Worm (Caenorhabditis elegans) whole organism, L4 larva: ENCODE results near the gene Y37D8A.3.

ENCODE experiments used
- D1046.2 ChIP-seq: fragments of 200-800 bp; sonication (Bioruptor generic); IDR thresholded peaks from 2 replicates; pipeline ENCODE4 v1.3.6; 2022; ENCODE audit warnings: missing genetic modification characterization, missing compliant biosample characterization
- F37D6.2 ChIP-seq: sonication (generic microtip); optimal IDR thresholded peaks from 2 replicates; lab custom pipeline; 2016; ENCODE audit warnings: mild to moderate bottlenecking, missing genetic modification characterization, missing compliant biosample characterization
- F44E2.7 ChIP-seq: fragments of 200-800 bp; sonication (Bioruptor generic); IDR thresholded peaks from 2 replicates; pipeline ENCODE4 v2.1.2; 2022; ENCODE audit warnings: missing genetic modification characterization, missing compliant biosample characterization
- F49E8.2 ChIP-seq: sonication (generic microtip); optimal IDR thresholded peaks from 2 replicates; lab custom pipeline; 2016; ENCODE audit warnings: missing compliant biosample characterization, mild to moderate bottlenecking, missing genetic modification characterization, borderline replicate concordance
- T20F7.1 ChIP-seq: fragments of 200-800 bp; sonication (Bioruptor generic); optimal IDR thresholded peaks from 2 replicates; lab custom pipeline; 2018; ENCODE audit warnings: mild to moderate bottlenecking, missing genetic modification characterization, missing compliant biosample characterization
- T26A8.4 ChIP-seq: fragments of 200-800 bp; sonication (Bioruptor generic); IDR thresholded peaks from 2 replicates; pipeline ENCODE4 v1.3.6; 2022; ENCODE audit warnings: missing genetic modification characterization, missing compliant biosample characterization
- Y48G9A.11 ChIP-seq: fragments of 200-800 bp; sonication (Bioruptor generic); IDR thresholded peaks from 2 replicates; pipeline ENCODE4 v1.3.6; 2022; ENCODE audit warnings: missing genetic modification reagents, missing genetic modification characterization, missing compliant biosample characterization
- Y75B8A.6 ChIP-seq: fragments of 200-800 bp; sonication (Bioruptor generic); IDR thresholded peaks from 2 replicates; pipeline ENCODE4 v1.3.6; 2022; ENCODE audit warnings: missing genetic modification reagents, missing genetic modification characterization, missing compliant biosample characterization
- ZK337.2 ChIP-seq: fragments of 200-800 bp; sonication (Bioruptor generic); IDR thresholded peaks from 2 replicates; pipeline ENCODE4 v1.3.6; 2022; ENCODE audit warnings: missing genetic modification reagents, missing genetic modification characterization, missing compliant biosample characterization
- ceh-32 ChIP-seq: sonication (generic microtip); optimal IDR thresholded peaks from 2 replicates; lab custom pipeline; 2016; ENCODE audit warnings: mild to moderate bottlenecking, missing genetic modification characterization, missing compliant biosample characterization; ENCODE audit not compliant: poor library complexity
- daf-16 ChIP-seq, 3 experiments: sonication (generic microtip); optimal IDR thresholded peaks; 2 replicates each; lab custom pipeline; 2016 to 2017; ENCODE audit warnings: missing genetic modification characterization in 3 of 3, missing genetic modification reagents in 3 of 3, mild to moderate bottlenecking in 2 of 3, missing compliant biosample characterization in 2 of 3, missing biosample characterization in 1 of 3, moderate library complexity in 1 of 3
- dmd-6 ChIP-seq: fragments of 200-800 bp; sonication (Bioruptor generic); IDR thresholded peaks from 2 replicates; pipeline ENCODE4 v1.3.6; 2022; ENCODE audit warnings: missing genetic modification reagents, missing genetic modification characterization, missing compliant biosample characterization
- dpl-1 ChIP-seq: fragments of 150-350 bp; optimal IDR thresholded peaks from 2 replicates; lab custom pipeline; 2014; ENCODE audit warnings: missing biosample characterization, missing genetic modification reagents, missing genetic modification characterization
- duxl-1 ChIP-seq: sonication (generic microtip); optimal IDR thresholded peaks from 2 replicates; lab custom pipeline; 2016; ENCODE audit warnings: mild to moderate bottlenecking, missing genetic modification characterization, moderate library complexity, missing compliant biosample characterization; ENCODE audit not compliant: poor library complexity
- dve-1 ChIP-seq: sonication (generic microtip); optimal IDR thresholded peaks from 2 replicates; lab custom pipeline; 2017; ENCODE audit warnings: antibody characterized with exemption, mild to moderate bottlenecking, missing genetic modification characterization, missing compliant biosample characterization; ENCODE audit not compliant: insufficient read depth
- hif-1 ChIP-seq, 2 experiments: sonication (generic microtip); optimal IDR thresholded peaks; 2 replicates each; lab custom pipeline; 2016 to 2017; ENCODE audit warnings: missing compliant biosample characterization in 2 of 2, missing genetic modification characterization in 2 of 2, missing genetic modification reagents in 2 of 2, missing genotype in 2 of 2, mild to moderate bottlenecking in 1 of 2
- hlh-11 ChIP-seq: fragments of 200-800 bp; sonication (Bioruptor generic); optimal IDR thresholded peaks from 2 replicates; lab custom pipeline; 2018; ENCODE audit warnings: mild to moderate bottlenecking, missing genetic modification characterization, missing compliant biosample characterization
- hlh-30 ChIP-seq: sonication (generic microtip); optimal IDR thresholded peaks from 2 replicates; lab custom pipeline; 2017; ENCODE audit warnings: antibody characterized with exemption, mild to moderate bottlenecking, missing genetic modification characterization, missing compliant biosample characterization; ENCODE audit not compliant: insufficient read depth
- lin-1 ChIP-seq: fragments of 200-800 bp; sonication (Bioruptor generic); IDR thresholded peaks from 2 replicates; pipeline ENCODE4 v1.3.6; 2022; ENCODE audit warnings: missing genetic modification reagents, missing genetic modification characterization, missing compliant biosample characterization
- lin-15B ChIP-seq: fragments of 150-350 bp; sonication (generic microtip); optimal IDR thresholded peaks from 3 replicates; lab custom pipeline; 2014; ENCODE audit warnings: missing biosample characterization, missing genetic modification characterization
- lin-39 ChIP-seq: fragments of 150-350 bp; optimal IDR thresholded peaks from 2 replicates; lab custom pipeline; 2014; ENCODE audit warnings: missing biosample characterization, missing genetic modification reagents, missing genetic modification characterization
- mdl-1 ChIP-seq, 2 experiments: fragments of 150-350 bp in 1 of 2; sonication (generic microtip) in 1 of 2; optimal IDR thresholded peaks; 2 replicates each; lab custom pipeline; 2014 to 2017; ENCODE audit warnings: missing biosample characterization in 2 of 2, missing genetic modification characterization in 2 of 2
- mep-1 ChIP-seq: fragments of 150-350 bp; sonication (generic microtip); optimal IDR thresholded peaks from 3 replicates; lab custom pipeline; 2014; ENCODE audit warnings: missing biosample characterization, missing genetic modification characterization
- mes-2 ChIP-seq: sonication (generic microtip); optimal IDR thresholded peaks from 2 replicates; lab custom pipeline; 2016; ENCODE audit warnings: missing genotype, mild to moderate bottlenecking, missing genetic modification characterization, missing compliant biosample characterization; ENCODE audit not compliant: poor library complexity, severe bottlenecking
- mxl-2 ChIP-seq: fragments of 200-800 bp; sonication (Bioruptor generic); conservative IDR thresholded peaks from 2 replicates; pipeline ENCODE4 v1.3.6; 2022; ENCODE audit warnings: missing genetic modification reagents, missing genetic modification characterization, missing compliant biosample characterization
- nhr-11 ChIP-seq: fragments of 150-350 bp; optimal IDR thresholded peaks from 2 replicates; lab custom pipeline; 2014; ENCODE audit warnings: missing biosample characterization, missing genetic modification characterization
- nhr-237 ChIP-seq: sonication (generic microtip); optimal IDR thresholded peaks from 2 replicates; lab custom pipeline; 2017; ENCODE audit warnings: missing biosample characterization, missing genetic modification characterization
- nhr-25 ChIP-seq: sonication (generic microtip); optimal IDR thresholded peaks from 2 replicates; lab custom pipeline; 2017; ENCODE audit warnings: missing genetic modification characterization, mild to moderate bottlenecking, missing compliant biosample characterization, antibody characterized with exemption, moderate library complexity, borderline replicate concordance; ENCODE audit not compliant: insufficient read depth
- nhr-28 ChIP-seq: fragments of 150-350 bp; optimal IDR thresholded peaks from 2 replicates; lab custom pipeline; 2014; ENCODE audit warnings: missing biosample characterization, missing genetic modification characterization
- nhr-42 ChIP-seq: fragments of 200-800 bp; sonication (Bioruptor generic); IDR thresholded peaks from 2 replicates; pipeline ENCODE4 v1.3.6; 2022; ENCODE audit warnings: missing genetic modification characterization, missing compliant biosample characterization
- nhr-77 ChIP-seq: fragments of 150-350 bp; optimal IDR thresholded peaks from 2 replicates; lab custom pipeline; 2014; ENCODE audit warnings: missing biosample characterization, missing genetic modification characterization
- pha-4 ChIP-seq, 2 experiments: fragments of 150-350 bp in 1 of 2; fragments of 200-800 bp in 1 of 2; sonication (Bioruptor generic) in 1 of 2; IDR thresholded peaks in 1 of 2; optimal IDR thresholded peaks in 1 of 2; 2 replicates each; pipeline versions ENCODE4 v1.3.6 to Lab custom; 2014 to 2022; ENCODE audit warnings: missing genetic modification characterization in 2 of 2, missing genetic modification reagents in 2 of 2, missing biosample characterization in 1 of 2, missing compliant biosample characterization in 1 of 2
- rbr-2 ChIP-seq: sonication (generic microtip); optimal IDR thresholded peaks from 2 replicates; lab custom pipeline; 2016; ENCODE audit warnings: missing genotype, missing genetic modification characterization, missing compliant biosample characterization
- set-16 ChIP-seq: fragments of 200-800 bp; sonication (Bioruptor generic); IDR thresholded peaks from 2 replicates; pipeline ENCODE4 v1.3.6; 2022; ENCODE audit warnings: missing genetic modification reagents, missing genetic modification characterization, missing compliant biosample characterization
- tag-97 ChIP-seq: fragments of 200-800 bp; sonication (Bioruptor generic); IDR thresholded peaks from 2 replicates; pipeline ENCODE4 v1.3.6; 2022; ENCODE audit warnings: missing genetic modification characterization, missing compliant biosample characterization
- tra-1 ChIP-seq: fragments of 200-800 bp; sonication (Bioruptor generic); IDR thresholded peaks from 2 replicates; pipeline ENCODE4 v1.3.6; 2022; ENCODE audit warnings: missing genetic modification reagents, missing genetic modification characterization, missing compliant biosample characterization
- vab-7 ChIP-seq: fragments of 200-800 bp; sonication (Bioruptor generic); IDR thresholded peaks from 2 replicates; pipeline ENCODE4 v1.3.6; 2022; ENCODE audit warnings: missing genetic modification reagents, missing genetic modification characterization, missing compliant biosample characterization
- zag-1 ChIP-seq: fragments of 150-350 bp; optimal IDR thresholded peaks from 2 replicates; lab custom pipeline; 2014; ENCODE audit warnings: missing biosample characterization, missing genetic modification characterization
- ztf-11 ChIP-seq: fragments of 150-350 bp; optimal IDR thresholded peaks from 2 replicates; lab custom pipeline; 2014; ENCODE audit warnings: missing biosample characterization, missing genetic modification characterization

The Y37D8A.3 gene

DNA sequence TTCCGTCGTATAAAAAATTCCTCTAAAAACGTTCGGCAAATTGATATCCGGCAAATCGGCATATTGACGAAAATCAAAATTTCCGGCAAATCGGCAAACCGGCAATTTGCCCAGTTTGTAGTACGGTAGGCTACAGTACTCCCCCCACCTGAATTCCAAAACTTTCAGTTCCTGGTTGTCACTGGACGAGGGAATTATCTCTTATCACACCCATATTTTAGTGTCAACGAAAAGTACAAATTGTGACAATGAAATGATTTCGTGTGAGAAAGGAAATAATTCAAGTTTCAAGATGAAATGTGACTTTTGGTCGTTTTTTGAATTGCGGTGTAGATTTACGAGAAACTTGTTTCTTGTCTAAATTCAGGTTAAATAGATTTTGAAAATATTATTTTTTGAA, 3.9 kb downstream of the Y37D8A.3 start:
- peak; percentile 53 for TF ChIP-seq hlh-11 (tag; lab: Kevin White, UChicago)
- TF ChIP-seq nhr-42 (GFP tag; lab: Robert Waterston, UW), result 0 out of 2 replicates have a peak, but pooled peaks have one; percentile 17
- no peak for TF ChIP-seq pha-4 (GFP tag; IDR thresholded peaks at IDR 0.05; lab: Robert Waterston, UW)
- no peak for TF ChIP-seq pha-4 (tag; optimal IDR thresholded peaks at IDR 0.05; lab: Kevin White, UChicago)
- TF ChIP-seq dve-1 (tag; lab: Kevin White, UChicago), result peak; percentile 66
- no peak for TF ChIP-seq lin-1 (GFP tag; lab: Robert Waterston, UW)
- TF ChIP-seq mes-2 (tag; lab: Kevin White, UChicago), result peak; percentile 5
- peak; percentile 83 for TF ChIP-seq dmd-6 (GFP tag; lab: Robert Waterston, UW)
- peak; percentile 62 for TF ChIP-seq nhr-28 (tag; lab: Kevin White, UChicago)
- TF ChIP-seq hlh-30 (tag; lab: Kevin White, UChicago), result peak; percentile 7
- no peak for TF ChIP-seq nhr-11 (tag; lab: Kevin White, UChicago)
- TF ChIP-seq tag-97 (GFP tag; lab: Robert Waterston, UW), result no peak
- TF ChIP-seq, all 104 proteins: peak for 7

DNA sequence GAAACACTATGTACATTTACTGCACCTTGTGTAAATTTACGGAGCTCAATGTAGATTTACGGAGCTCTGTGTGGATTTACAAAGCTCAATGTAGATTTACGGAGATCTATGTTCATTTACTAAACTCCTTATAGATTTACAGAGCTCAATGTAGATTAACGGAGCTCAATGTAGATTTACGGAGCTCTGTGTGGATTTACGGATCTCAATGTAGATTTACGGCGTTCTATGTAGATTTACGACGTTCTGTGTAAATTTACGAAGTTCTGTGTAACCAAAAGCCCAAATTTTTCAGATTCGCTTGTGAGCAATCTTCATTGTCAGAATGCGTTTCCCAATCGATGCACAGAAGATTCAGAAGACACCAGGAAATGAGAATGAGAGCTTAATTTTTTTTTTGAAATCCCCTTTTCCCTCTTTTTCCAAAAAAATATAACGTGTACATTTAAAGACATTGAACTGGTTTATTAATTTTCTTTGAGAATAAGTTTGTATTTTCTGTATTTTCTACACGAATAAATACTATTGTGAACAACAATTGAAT, 7.6 kb downstream of the Y37D8A.3 start:
- TF ChIP-seq lin-15B (no peak), lin-39 (no peak), duxl-1 (tag; lab: Kevin White, UChicago) (no peak), ztf-11 (no peak), vab-7 (GFP tag; lab: Robert Waterston, UW) (no peak), T26A8.4 (GFP tag; lab: Robert Waterston, UW) (no peak)
- TF ChIP-seq, all 104 proteins: peak for 0

DNA sequence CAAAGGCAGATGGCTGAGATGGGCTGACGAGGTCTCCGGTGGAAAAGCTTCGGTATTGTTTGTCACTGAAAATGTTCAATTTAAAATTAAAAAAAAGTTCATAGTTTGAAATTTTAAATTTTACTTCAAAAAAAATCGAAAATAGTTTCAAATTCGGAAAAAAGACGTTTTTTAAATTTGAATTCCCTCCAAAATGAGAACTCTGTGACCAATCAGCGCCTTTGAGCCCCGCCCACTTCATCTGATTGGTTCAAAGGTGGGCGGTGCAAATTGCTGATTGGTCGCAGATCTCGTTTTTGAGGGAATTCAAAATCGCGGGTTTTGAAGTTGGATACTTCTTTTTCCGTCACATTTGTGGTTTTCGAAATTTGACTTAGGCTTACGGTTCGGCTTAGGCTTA, 9.1 kb downstream of the Y37D8A.3 start:
- no peak for TF ChIP-seq nhr-42 (GFP tag; lab: Robert Waterston, UW)
- peak; percentile 7 for TF ChIP-seq mes-2 (tag; lab: Kevin White, UChicago)

DNA sequence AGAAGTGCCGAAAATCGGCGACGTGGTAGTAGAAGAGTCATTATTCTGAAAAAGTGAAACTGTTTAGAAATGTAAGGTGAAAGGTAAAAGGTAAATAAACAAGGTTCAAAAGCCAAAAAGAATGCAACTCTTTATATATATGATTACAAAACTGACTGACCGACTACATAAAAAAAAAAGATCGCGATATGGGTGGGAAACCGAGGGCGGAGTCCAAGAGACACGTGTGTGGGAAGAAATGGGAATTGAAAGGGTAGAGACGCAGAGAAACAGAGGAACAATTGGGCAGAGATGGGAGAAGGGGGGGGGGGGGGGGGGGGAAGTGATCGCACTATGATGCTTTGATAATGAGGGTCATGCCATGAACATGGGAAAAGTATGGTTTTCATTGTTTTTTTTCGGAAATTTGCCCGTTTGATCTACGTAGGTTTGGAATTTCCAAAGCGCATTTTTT, 9.8 kb downstream of the Y37D8A.3 start, which contains the start of gene Y37D8A.4:
TSS of gene Y37D8A.4 (minus strand) at position 51 of the 454 bp plus-strand sequence.
- TF ChIP-seq T20F7.1 (GFP tag; lab: Kevin White, UChicago) (peak; percentile 24), nhr-77 (tag; lab: Kevin White, UChicago) (peak; percentile 68), hif-1 (tag; optimal IDR thresholded peaks at IDR 0.05; lab: Kevin White, UChicago) (peak in 1 of 2 experiments; percentile 42), Y48G9A.11 (GFP tag; lab: Robert Waterston, UW) (no peak), F37D6.2 (no peak), daf-16 (GFP tag; optimal IDR thresholded peaks at IDR 0.05; lab: Kevin White, UChicago) (no peak), daf-16 (tag; optimal IDR thresholded peaks at IDR 0.05; lab: Kevin White, UChicago) (peak; percentile 45), pha-4 (GFP tag; IDR thresholded peaks at IDR 0.05; lab: Robert Waterston, UW) (peak; percentile 49; the same call in 1 of the 2 replicates), pha-4 (tag; optimal IDR thresholded peaks at IDR 0.05; lab: Kevin White, UChicago) (no peak), Y75B8A.6 (GFP tag; lab: Robert Waterston, UW) (no peak), nhr-237 (tag; lab: Kevin White, UChicago) (no peak), mep-1 (peak; percentile 47), set-16 (peak; percentile 45; the same call in 1 of the 2 replicates), mxl-2 (GFP tag; lab: Robert Waterston, UW) (no peak), nhr-28 (tag; lab: Kevin White, UChicago) (peak; percentile 75), mes-2 (tag; lab: Kevin White, UChicago) (peak; percentile 29), hlh-11 (tag; lab: Kevin White, UChicago) (peak; percentile 91), F44E2.7 (GFP tag; lab: Robert Waterston, UW) (no peak), tra-1 (GFP tag; lab: Robert Waterston, UW) (0 out of 2 replicates have a peak, but pooled peaks have one; percentile 21), rbr-2 (tag; lab: Kevin White, UChicago) (no peak), nhr-42 (GFP tag; lab: Robert Waterston, UW) (no peak), duxl-1 (tag; lab: Kevin White, UChicago) (no peak), mdl-1 (tag; optimal IDR thresholded peaks at IDR 0.05; lab: Kevin White, UChicago) (peak; percentile 86 to 92), ceh-32 (tag; lab: Kevin White, UChicago) (no peak), dmd-6 (GFP tag; lab: Robert Waterston, UW) (peak; percentile 87), hlh-30 (tag; lab: Kevin White, UChicago) (peak; percentile 86), F49E8.2 (no peak), nhr-25 (tag; lab: Kevin White, UChicago) (no peak), ZK337.2 (GFP tag; lab: Robert Waterston, UW) (no peak), zag-1 (tag; lab: Kevin White, UChicago) (no peak), dve-1 (tag; lab: Kevin White, UChicago) (peak; percentile 74), dpl-1 (GFP tag; lab: Kevin White, UChicago) (no peak), D1046.2 (GFP tag; lab: Robert Waterston, UW) (no peak)
